Fruit fly (Drosophila melanogaster) whole organism, pupa: ENCODE results near the gene Kal1.

Source experiments
- CG10348 ChIP-seq: fragments of 200-800 bp; sonication (Bioruptor generic); IDR thresholded peaks from 2 replicates; pipeline ENCODE4 v1.3.6; 2022; ENCODE audit warnings: missing biosample characterization, missing genetic modification characterization
- CG12605 ChIP-seq: fragments of 200-800 bp; sonication (Bioruptor generic); IDR thresholded peaks from 2 replicates; pipeline ENCODE4 v1.3.6; 2022; ENCODE audit warnings: missing biosample characterization, missing genetic modification characterization
- CG13204 ChIP-seq: fragments of 200-800 bp; sonication (Bioruptor generic); optimal IDR thresholded peaks from 2 replicates; lab custom pipeline; 2018; ENCODE audit warnings: missing biosample characterization, mild to moderate bottlenecking, missing genetic modification characterization, moderate library complexity
- CG14655 ChIP-seq: fragments of 200-800 bp; sonication (Bioruptor generic); optimal IDR thresholded peaks from 3 replicates; lab custom pipeline; 2017; ENCODE audit warnings: mild to moderate bottlenecking, missing biosample characterization, missing genetic modification reagents, missing genetic modification characterization
- CG15710 ChIP-seq: fragments of 200-800 bp; sonication (Bioruptor generic); optimal IDR thresholded peaks from 2 replicates; lab custom pipeline; 2018; ENCODE audit warnings: missing biosample characterization, mild to moderate bottlenecking, missing genetic modification characterization, moderate library complexity
- CG17806 ChIP-seq: fragments of 200-800 bp; sonication (Bioruptor generic); optimal IDR thresholded peaks from 2 replicates; lab custom pipeline; 2018; ENCODE audit warnings: missing biosample characterization, mild to moderate bottlenecking, missing genetic modification characterization, moderate library complexity
- CG32121 ChIP-seq: fragments of 200-800 bp; sonication (Bioruptor generic); IDR thresholded peaks from 2 replicates; pipeline ENCODE4 v1.3.6; 2022; ENCODE audit warnings: missing biosample characterization, missing genetic modification characterization
- CG34367 ChIP-seq: fragments of 200-800 bp; sonication (Bioruptor generic); optimal IDR thresholded peaks from 2 replicates; lab custom pipeline; 2018; ENCODE audit warnings: missing biosample characterization, mild to moderate bottlenecking, missing genetic modification characterization
- CG4496 ChIP-seq: fragments of 200-800 bp; sonication (Bioruptor generic); IDR thresholded peaks from 3 replicates; pipeline ENCODE4 v1.3.6; 2022; ENCODE audit warnings: missing biosample characterization, missing genetic modification characterization
- CG8159 ChIP-seq: fragments of 200-800 bp; sonication (Bioruptor generic); optimal IDR thresholded peaks from 3 replicates; lab custom pipeline; 2018; ENCODE audit warnings: missing biosample characterization, mild to moderate bottlenecking, missing genetic modification characterization, moderate library complexity
- CG8301 ChIP-seq: fragments of 200-800 bp; sonication (Bioruptor generic); optimal IDR thresholded peaks from 2 replicates; lab custom pipeline; 2018; ENCODE audit warnings: missing biosample characterization, mild to moderate bottlenecking, missing genetic modification characterization
- CG9948 ChIP-seq: fragments of 200-800 bp; sonication (Bioruptor generic); optimal IDR thresholded peaks from 2 replicates; lab custom pipeline; 2018; ENCODE audit warnings: missing biosample characterization, mild to moderate bottlenecking, missing genetic modification characterization, moderate library complexity
- D1 ChIP-seq: fragments of 200-800 bp; sonication (Bioruptor generic); optimal IDR thresholded peaks from 2 replicates; lab custom pipeline; 2018; ENCODE audit warnings: missing biosample characterization, mild to moderate bottlenecking, missing genetic modification characterization, moderate library complexity
- EcR ChIP-seq: fragments of 200-800 bp; sonication (Bioruptor generic); optimal IDR thresholded peaks from 3 replicates; lab custom pipeline; 2019; ENCODE audit warnings: missing biosample characterization, missing genetic modification characterization, mild to moderate bottlenecking, moderate library complexity, missing genetic modification reagents
- Ets98B ChIP-seq: fragments of 200-800 bp; sonication (Bioruptor generic); IDR thresholded peaks from 2 replicates; pipeline ENCODE4 v1.3.6; 2022; ENCODE audit warnings: missing biosample characterization, missing genetic modification characterization
- Pif1A ChIP-seq: fragments of 200-800 bp; sonication (Bioruptor generic); optimal IDR thresholded peaks from 3 replicates; lab custom pipeline; 2016; ENCODE audit warnings: missing biosample characterization, missing genetic modification characterization
- Pif1B ChIP-seq: fragments of 200-800 bp; sonication (Bioruptor generic); optimal IDR thresholded peaks from 3 replicates; lab custom pipeline; 2016; ENCODE audit warnings: missing biosample characterization, missing genetic modification characterization
- Snoo ChIP-seq: fragments of 200-800 bp; sonication (Bioruptor generic); optimal IDR thresholded peaks from 3 replicates; lab custom pipeline; 2017; ENCODE audit warnings: missing biosample characterization, mild to moderate bottlenecking, missing genetic modification characterization, inconsistent platforms
- fd96Ca ChIP-seq: fragments of 200-800 bp; sonication (Bioruptor generic); IDR thresholded peaks from 3 replicates; pipeline ENCODE4 v1.3.6; 2022; ENCODE audit warnings: missing biosample characterization, missing genetic modification characterization
- gl ChIP-seq: fragments of 200-800 bp; sonication (Bioruptor generic); optimal IDR thresholded peaks from 2 replicates; lab custom pipeline; 2018; ENCODE audit warnings: missing biosample characterization, mild to moderate bottlenecking, missing genetic modification characterization
- rn ChIP-seq: fragments of 200-800 bp; sonication (Bioruptor generic); IDR thresholded peaks from 2 replicates; pipeline ENCODE4 v1.3.6; 2022; ENCODE audit warnings: missing biosample characterization, missing genetic modification characterization

Gene Kal1

dm6 chr3R:24113070-24113385 is 28.2 kb upstream of the Kal1 start, which contains the start of gene Root:
Root (plus strand) TSS chr3R:24113286.
- TF ChIP-seq EcR (GFP tag; lab: Kevin White, UChicago) (no peak), CG8301 (tag; lab: Kevin White, UChicago) (no peak), CG15710 (no peak), CG9948 (tag; lab: Kevin White, UChicago) (no peak), CG13204 (no peak), CG17806 (tag; lab: Kevin White, UChicago) (no peak), fd96Ca (GFP tag; lab: Robert Waterston, UW) (no peak), Pif1A (GFP tag; lab: Kevin White, UChicago) (no peak), D1 (tag; lab: Kevin White, UChicago) (no peak), CG14655 (GFP tag; lab: Kevin White, UChicago) (no peak), CG4496 (GFP tag; lab: Robert Waterston, UW) (no peak), Pif1B (no peak), Ets98B (GFP tag; lab: Robert Waterston, UW) (no peak), Snoo (tag; lab: Kevin White, UChicago) (no peak), CG12605 (no peak), CG10348 (GFP tag; lab: Robert Waterston, UW) (no peak), CG8159 (tag; lab: Kevin White, UChicago) (no peak), rn (GFP tag; lab: Robert Waterston, UW) (no peak)

- TF ChIP-seq CG9948 (tag; lab: Kevin White, UChicago): no peak
- no peak for TF ChIP-seq gl (tag; lab: Kevin White, UChicago)
- TF ChIP-seq CG14655 (GFP tag; lab: Kevin White, UChicago): peak; percentile 12
- TF ChIP-seq CG12605: no peak
- no peak for TF ChIP-seq CG13204
- no peak for TF ChIP-seq fd96Ca (GFP tag; lab: Robert Waterston, UW)
- no peak for TF ChIP-seq Snoo (tag; lab: Kevin White, UChicago)
- TF ChIP-seq, all 21 proteins: peak for 1
These were observed 25.0 kb upstream of the Kal1 start, which contains the start of gene CG13607 for dm6 chr3R:24116180-24116579. CG13607 (minus strand) TSS chr3R:24116322.

dm6 chr3R:24116972-24117371 is 24.2 kb upstream of the Kal1 start:
- TF ChIP-seq CG14655 (GFP tag; lab: Kevin White, UChicago) (no peak), gl (tag; lab: Kevin White, UChicago) (peak; percentile 64), CG10348 (GFP tag; lab: Robert Waterston, UW) (no peak), D1 (tag; lab: Kevin White, UChicago) (no peak), EcR (GFP tag; lab: Kevin White, UChicago) (no peak), CG8159 (tag; lab: Kevin White, UChicago) (no peak), CG13204 (peak; percentile 1), Pif1A (GFP tag; lab: Kevin White, UChicago) (no peak), fd96Ca (GFP tag; lab: Robert Waterston, UW) (0 out of 3 replicates have a peak, but pooled peaks have one; percentile 6), Snoo (tag; lab: Kevin White, UChicago) (no peak), Pif1B (no peak), Ets98B (GFP tag; lab: Robert Waterston, UW) (no peak; the same call in 1 of the 2 replicates), CG9948 (tag; lab: Kevin White, UChicago) (no peak), CG15710 (no peak), CG12605 (peak; percentile 55), CG4496 (GFP tag; lab: Robert Waterston, UW) (peak; percentile 52; the same call in 2 of the 3 replicates), CG32121 (peak; percentile 5; the same call in 1 of the 2 replicates), CG17806 (tag; lab: Kevin White, UChicago) (no peak)

dm6 chr3R:24121669-24122068 is 19.5 kb upstream of the Kal1 start:
- no peak for TF ChIP-seq D1 (tag; lab: Kevin White, UChicago)
- TF ChIP-seq, all 21 proteins: peak for 0

dm6 chr3R:24122369-24122768 is 18.8 kb upstream of the Kal1 start:
- TF ChIP-seq fd96Ca (GFP tag; lab: Robert Waterston, UW) (no peak), EcR (GFP tag; lab: Kevin White, UChicago) (peak; percentile 67), Ets98B (GFP tag; lab: Robert Waterston, UW) (peak; percentile 17; the same call in 1 of the 2 replicates)
- TF ChIP-seq, all 21 proteins: peak for 2

dm6 chr3R:24130080-24130479 is 11.1 kb upstream of the Kal1 start, which contains the start of the genes GatB and Tsc1:
GatB (minus strand) TSS chr3R:24130255.
Tsc1 (plus strand) TSS chr3R:24130307.
- TF ChIP-seq Ets98B (GFP tag; lab: Robert Waterston, UW) (no peak), CG14655 (GFP tag; lab: Kevin White, UChicago) (no peak), Snoo (tag; lab: Kevin White, UChicago) (no peak), Pif1A (GFP tag; lab: Kevin White, UChicago) (no peak), CG8159 (tag; lab: Kevin White, UChicago) (no peak), EcR (GFP tag; lab: Kevin White, UChicago) (no peak), CG15710 (no peak), gl (tag; lab: Kevin White, UChicago) (no peak), fd96Ca (GFP tag; lab: Robert Waterston, UW) (no peak), CG34367 (tag; lab: Kevin White, UChicago) (no peak), CG13204 (no peak), rn (GFP tag; lab: Robert Waterston, UW) (no peak), CG4496 (GFP tag; lab: Robert Waterston, UW) (no peak), CG17806 (tag; lab: Kevin White, UChicago) (no peak), CG9948 (tag; lab: Kevin White, UChicago) (no peak), D1 (tag; lab: Kevin White, UChicago) (no peak), CG12605 (no peak), CG32121 (no peak), Pif1B (no peak)
